Worm (Caenorhabditis elegans) whole organism, late embryonic: Measurements from ENCODE around the gene K01A6.8.
A peak's percentile ranks its signal among the peaks of the same experiment; 100 is the strongest.

Experiments
- C38D4.7 ChIP-seq: fragments of 200-800 bp; sonication (Bioruptor generic); optimal IDR thresholded peaks from 2 replicates; lab custom pipeline; 2018; ENCODE audit warnings: mild to moderate bottlenecking, missing genetic modification characterization, moderate library complexity, missing compliant biosample characterization
- F13H6.1 ChIP-seq: sonication (generic microtip); optimal IDR thresholded peaks from 2 replicates; lab custom pipeline; 2016; ENCODE audit warnings: missing genetic modification characterization, missing compliant biosample characterization
- Y22D7AL.16 ChIP-seq: sonication (generic microtip); optimal IDR thresholded peaks from 2 replicates; lab custom pipeline; 2016; ENCODE audit warnings: missing genetic modification characterization, missing compliant biosample characterization
- ahr-1 ChIP-seq: sonication (generic microtip); optimal IDR thresholded peaks from 2 replicates; lab custom pipeline; 2016; ENCODE audit warnings: missing genetic modification characterization, missing compliant biosample characterization
- ceh-14 ChIP-seq: sonication (generic microtip); optimal IDR thresholded peaks from 2 replicates; lab custom pipeline; 2016; ENCODE audit warnings: missing genotype, missing genetic modification characterization, missing compliant biosample characterization
- ceh-18 ChIP-seq: sonication (generic microtip); optimal IDR thresholded peaks from 2 replicates; lab custom pipeline; 2016; ENCODE audit warnings: missing genetic modification characterization, missing compliant biosample characterization
- ceh-19 ChIP-seq: fragments of 200-800 bp; sonication (Bioruptor generic); optimal IDR thresholded peaks from 2 replicates; lab custom pipeline; 2018; ENCODE audit warnings: mild to moderate bottlenecking, missing genetic modification characterization, missing compliant biosample characterization
- ceh-2 ChIP-seq: sonication (generic microtip); optimal IDR thresholded peaks from 2 replicates; lab custom pipeline; 2016; ENCODE audit warnings: missing genotype, missing genetic modification characterization, missing compliant biosample characterization
- ceh-24 ChIP-seq: sonication (generic microtip); optimal IDR thresholded peaks from 2 replicates; lab custom pipeline; 2016; ENCODE audit warnings: mild to moderate bottlenecking, missing genetic modification characterization, missing compliant biosample characterization
- ceh-30 ChIP-seq: fragments of 150-350 bp; optimal IDR thresholded peaks from 2 replicates; lab custom pipeline; 2014; ENCODE audit warnings: missing biosample characterization, missing genetic modification characterization
- ceh-31 ChIP-seq: sonication (generic microtip); optimal IDR thresholded peaks from 2 replicates; lab custom pipeline; 2016; ENCODE audit warnings: missing genetic modification characterization, missing compliant biosample characterization
- ceh-34 ChIP-seq: sonication (generic microtip); optimal IDR thresholded peaks from 2 replicates; lab custom pipeline; 2016; ENCODE audit warnings: mild to moderate bottlenecking, missing genetic modification characterization, missing compliant biosample characterization
- ceh-45 ChIP-seq: fragments of 200-800 bp; sonication (Bioruptor generic); IDR thresholded peaks from 2 replicates; pipeline ENCODE4 v1.3.6; 2022; ENCODE audit warnings: missing genetic modification reagents, missing genetic modification characterization, missing compliant biosample characterization
- ceh-48 ChIP-seq: sonication (generic microtip); optimal IDR thresholded peaks from 2 replicates; lab custom pipeline; 2016; ENCODE audit warnings: missing genetic modification characterization, inconsistent platforms, missing compliant biosample characterization
- ceh-6 ChIP-seq: fragments of 200-800 bp; sonication (Bioruptor generic); optimal IDR thresholded peaks from 2 replicates; lab custom pipeline; 2018; ENCODE audit warnings: mild to moderate bottlenecking, missing genetic modification characterization, missing compliant biosample characterization
- che-1 ChIP-seq: sonication (generic microtip); optimal IDR thresholded peaks from 2 replicates; lab custom pipeline; 2016; ENCODE audit warnings: mild to moderate bottlenecking, missing genetic modification characterization, missing compliant biosample characterization
- dve-1 ChIP-seq: sonication (generic microtip); optimal IDR thresholded peaks from 2 replicates; lab custom pipeline; 2017; ENCODE audit warnings: antibody characterized with exemption, mild to moderate bottlenecking, missing genetic modification characterization, missing compliant biosample characterization
- elt-2 ChIP-seq: sonication (generic microtip); optimal IDR thresholded peaks from 2 replicates; lab custom pipeline; 2016; ENCODE audit warnings: missing genetic modification reagents, missing genetic modification characterization, missing compliant biosample characterization
- elt-4 ChIP-seq: sonication (generic microtip); optimal IDR thresholded peaks from 2 replicates; lab custom pipeline; 2016; ENCODE audit warnings: missing genetic modification characterization, missing compliant biosample characterization
- ets-4 ChIP-seq: sonication (generic microtip); optimal IDR thresholded peaks from 2 replicates; lab custom pipeline; 2016; ENCODE audit warnings: missing genetic modification characterization, missing compliant biosample characterization
- eyg-1 ChIP-seq: sonication (generic microtip); optimal IDR thresholded peaks from 2 replicates; lab custom pipeline; 2016; ENCODE audit warnings: missing genotype, missing genetic modification characterization, missing compliant biosample characterization
- fax-1 ChIP-seq: sonication (generic microtip); optimal IDR thresholded peaks from 2 replicates; lab custom pipeline; 2016; ENCODE audit warnings: missing genotype, missing genetic modification characterization, missing compliant biosample characterization
- fkh-6 ChIP-seq: sonication (generic microtip); optimal IDR thresholded peaks from 2 replicates; lab custom pipeline; 2016; ENCODE audit warnings: missing genetic modification characterization, missing compliant biosample characterization
- hlh-13 ChIP-seq: fragments of 200-800 bp; sonication (Bioruptor generic); optimal IDR thresholded peaks from 2 replicates; lab custom pipeline; 2018; ENCODE audit warnings: mild to moderate bottlenecking, missing genetic modification characterization, missing compliant biosample characterization
- hlh-15 ChIP-seq: sonication (generic microtip); optimal IDR thresholded peaks from 2 replicates; lab custom pipeline; 2016; ENCODE audit warnings: missing genetic modification characterization, missing compliant biosample characterization
- hlh-30 ChIP-seq: sonication (generic microtip); optimal IDR thresholded peaks from 2 replicates; lab custom pipeline; 2017; ENCODE audit warnings: antibody characterized with exemption, missing genetic modification characterization, missing compliant biosample characterization; ENCODE audit not compliant: insufficient read depth
- hlh-6 ChIP-seq: sonication (generic microtip); optimal IDR thresholded peaks from 2 replicates; lab custom pipeline; 2016; ENCODE audit warnings: missing genotype, missing genetic modification characterization, missing compliant biosample characterization
- hlh-8 ChIP-seq: sonication (generic microtip); optimal IDR thresholded peaks from 2 replicates; lab custom pipeline; 2016; ENCODE audit warnings: missing genotype, missing genetic modification characterization, missing compliant biosample characterization
- lim-6 ChIP-seq: sonication (generic microtip); optimal IDR thresholded peaks from 2 replicates; lab custom pipeline; 2016; ENCODE audit warnings: missing genetic modification characterization, missing compliant biosample characterization
- lin-11 ChIP-seq: fragments of 200-800 bp; sonication (Bioruptor generic); optimal IDR thresholded peaks from 2 replicates; lab custom pipeline; 2018; ENCODE audit warnings: mild to moderate bottlenecking, missing genetic modification characterization, missing compliant biosample characterization
- madf-2 ChIP-seq: sonication (generic microtip); optimal IDR thresholded peaks from 2 replicates; lab custom pipeline; 2017; ENCODE audit warnings: missing genetic modification characterization, missing compliant biosample characterization
- mec-3 ChIP-seq: sonication (generic microtip); optimal IDR thresholded peaks from 2 replicates; lab custom pipeline; 2016; ENCODE audit warnings: borderline replicate concordance, missing genetic modification characterization, missing compliant biosample characterization
- nfya-1 ChIP-seq: sonication (generic microtip); optimal IDR thresholded peaks from 2 replicates; lab custom pipeline; 2017; ENCODE audit warnings: missing genetic modification characterization, mild to moderate bottlenecking, missing compliant biosample characterization, antibody characterized with exemption, moderate library complexity
- nhr-11 ChIP-seq: fragments of 150-350 bp; optimal IDR thresholded peaks from 2 replicates; lab custom pipeline; 2014; ENCODE audit warnings: missing biosample characterization, missing genetic modification characterization
- nhr-232 ChIP-seq: sonication (generic microtip); optimal IDR thresholded peaks from 2 replicates; lab custom pipeline; 2016; ENCODE audit warnings: missing genetic modification characterization, missing compliant biosample characterization
- odd-2 ChIP-seq: sonication (generic microtip); optimal IDR thresholded peaks from 2 replicates; lab custom pipeline; 2017; ENCODE audit warnings: antibody characterized with exemption, mild to moderate bottlenecking, missing genetic modification characterization, missing compliant biosample characterization
- pag-3 ChIP-seq: sonication (generic microtip); optimal IDR thresholded peaks from 2 replicates; lab custom pipeline; 2016; ENCODE audit warnings: missing compliant biosample characterization, missing genetic modification characterization, borderline replicate concordance
- pax-1 ChIP-seq: fragments of 150-350 bp; optimal IDR thresholded peaks from 2 replicates; lab custom pipeline; 2014; ENCODE audit warnings: missing biosample characterization, missing genetic modification characterization
- pha-2 ChIP-seq: sonication (generic microtip); optimal IDR thresholded peaks from 2 replicates; lab custom pipeline; 2017; ENCODE audit warnings: mild to moderate bottlenecking, missing genetic modification characterization, missing compliant biosample characterization
- pqm-1 ChIP-seq: sonication (generic microtip); optimal IDR thresholded peaks from 2 replicates; lab custom pipeline; 2016; ENCODE audit warnings: missing genetic modification characterization, missing compliant biosample characterization
- pros-1 ChIP-seq: fragments of 150-350 bp; optimal IDR thresholded peaks from 2 replicates; lab custom pipeline; 2014; ENCODE audit warnings: missing biosample characterization, missing genetic modification reagents, missing genetic modification characterization
- ref-2 ChIP-seq: sonication (generic microtip); optimal IDR thresholded peaks from 2 replicates; lab custom pipeline; 2016; ENCODE audit warnings: missing genetic modification characterization, missing compliant biosample characterization
- rnt-1 ChIP-seq: sonication (generic microtip); optimal IDR thresholded peaks from 2 replicates; lab custom pipeline; 2016; ENCODE audit warnings: missing genetic modification characterization, missing compliant biosample characterization
- sox-2 ChIP-seq: fragments of 200-800 bp; sonication (Bioruptor generic); IDR thresholded peaks from 2 replicates; pipeline ENCODE4 v1.3.6; 2022; ENCODE audit warnings: missing genetic modification reagents, missing genetic modification characterization, missing compliant biosample characterization
- sox-4 ChIP-seq: sonication (generic microtip); optimal IDR thresholded peaks from 2 replicates; lab custom pipeline; 2017; ENCODE audit warnings: mild to moderate bottlenecking, missing genetic modification characterization, inconsistent platforms, missing compliant biosample characterization
- syd-9 ChIP-seq: sonication (generic microtip); optimal IDR thresholded peaks from 2 replicates; lab custom pipeline; 2016; ENCODE audit warnings: mild to moderate bottlenecking, missing genetic modification characterization, moderate library complexity, missing compliant biosample characterization
- tbx-2 ChIP-seq: sonication (generic microtip); optimal IDR thresholded peaks from 2 replicates; lab custom pipeline; 2016; ENCODE audit warnings: missing genetic modification characterization, missing compliant biosample characterization
- tbx-7 ChIP-seq: sonication (generic microtip); optimal IDR thresholded peaks from 2 replicates; lab custom pipeline; 2016; ENCODE audit warnings: missing genotype, missing genetic modification characterization, missing compliant biosample characterization
- unc-42 ChIP-seq: sonication (generic microtip); optimal IDR thresholded peaks from 2 replicates; lab custom pipeline; 2016; ENCODE audit warnings: missing genotype, missing genetic modification characterization, missing compliant biosample characterization
- unc-55 ChIP-seq: sonication (generic microtip); optimal IDR thresholded peaks from 2 replicates; lab custom pipeline; 2017; ENCODE audit warnings: missing biosample characterization, missing genetic modification reagents, missing genetic modification characterization
- unc-86 ChIP-seq: sonication (generic microtip); optimal IDR thresholded peaks from 2 replicates; lab custom pipeline; 2016; ENCODE audit warnings: missing genetic modification characterization, missing compliant biosample characterization
- zip-5 ChIP-seq: sonication (generic microtip); optimal IDR thresholded peaks from 2 replicates; lab custom pipeline; 2016; ENCODE audit warnings: missing genetic modification characterization, missing compliant biosample characterization
- ztf-16 ChIP-seq: sonication (generic microtip); optimal IDR thresholded peaks from 2 replicates; lab custom pipeline; 2017; ENCODE audit warnings: missing genetic modification characterization, missing compliant biosample characterization

Gene K01A6.8

ce11 chrIV:11692071-11692673 is 45.0 kb downstream of the K01A6.8 start:
- no peak for TF ChIP-seq ets-4
- no peak for TF ChIP-seq zip-5 (tag; lab: Kevin White, UChicago)
- no peak for TF ChIP-seq ceh-24
- no peak for TF ChIP-seq lim-6 (tag; lab: Kevin White, UChicago)
- TF ChIP-seq ceh-6 (GFP tag; lab: Kevin White, UChicago), result no peak
- TF ChIP-seq syd-9 (tag; lab: Kevin White, UChicago), result peak; percentile 52
- no peak for TF ChIP-seq ahr-1
- TF ChIP-seq unc-42, result peak; percentile 98
- no peak for TF ChIP-seq hlh-30 (tag; lab: Kevin White, UChicago)
- TF ChIP-seq ceh-48 (tag; lab: Kevin White, UChicago), result no peak
- peak; percentile 46 for TF ChIP-seq F13H6.1 (tag; lab: Kevin White, UChicago)
- TF ChIP-seq sox-2, result peak; percentile 34; the same call in 1 of the 2 replicates
- peak; percentile 91 for TF ChIP-seq elt-2
- TF ChIP-seq nhr-232 (tag; lab: Kevin White, UChicago), result no peak
- TF ChIP-seq ceh-34 (tag; lab: Kevin White, UChicago), result peak; percentile 69
- TF ChIP-seq nfya-1, result peak; percentile 81
- no peak for TF ChIP-seq hlh-8 (tag; lab: Kevin White, UChicago)
- TF ChIP-seq ceh-18 (tag; lab: Kevin White, UChicago), result peak; percentile 88
- TF ChIP-seq ceh-45 (GFP tag; lab: Robert Waterston, UW), result no peak
- TF ChIP-seq ceh-19 (GFP tag; lab: Kevin White, UChicago), result peak; percentile 73
- TF ChIP-seq ceh-14, result peak; percentile 6
- no peak for TF ChIP-seq eyg-1 (tag; lab: Kevin White, UChicago)
- no peak for TF ChIP-seq pax-1 (tag; lab: Kevin White, UChicago)
- no peak for TF ChIP-seq hlh-13 (GFP tag; lab: Kevin White, UChicago)
- no peak for TF ChIP-seq pag-3 (tag; lab: Kevin White, UChicago)
- no peak for TF ChIP-seq pros-1 (tag; lab: Kevin White, UChicago)
- TF ChIP-seq nhr-11, result no peak
- TF ChIP-seq tbx-2, result peak; percentile 76
- peak; percentile 72 for TF ChIP-seq dve-1 (tag; lab: Kevin White, UChicago)
- no peak for TF ChIP-seq fkh-6 (tag; lab: Kevin White, UChicago)
- peak; percentile 85 for TF ChIP-seq ref-2
- TF ChIP-seq ceh-2 (tag; lab: Kevin White, UChicago), result peak; percentile 11
- TF ChIP-seq tbx-7 (tag; lab: Kevin White, UChicago), result peak; percentile 1
- no peak for TF ChIP-seq sox-4 (tag; lab: Kevin White, UChicago)
- peak; percentile 81 for TF ChIP-seq rnt-1 (tag; lab: Kevin White, UChicago)
- peak; percentile 44 for TF ChIP-seq pqm-1
- peak; percentile 24 for TF ChIP-seq hlh-6
- TF ChIP-seq lin-11 (tag; lab: Kevin White, UChicago), result no peak
- peak; percentile 46 for TF ChIP-seq ztf-16 (tag; lab: Kevin White, UChicago)
- no peak for TF ChIP-seq mec-3
- peak; percentile 18 for TF ChIP-seq odd-2 (tag; lab: Kevin White, UChicago)
- no peak for TF ChIP-seq fax-1
- no peak for TF ChIP-seq elt-4 (tag; lab: Kevin White, UChicago)
- peak; percentile 82 for TF ChIP-seq ceh-31 (tag; lab: Kevin White, UChicago)
- TF ChIP-seq unc-86 (tag; lab: Kevin White, UChicago), result no peak
- TF ChIP-seq C38D4.7 (GFP tag; lab: Kevin White, UChicago), result no peak
- peak; percentile 29 for TF ChIP-seq madf-2
- TF ChIP-seq unc-55 (GFP tag; lab: Kevin White, UChicago), result peak; percentile 62
- TF ChIP-seq hlh-15 (tag; lab: Kevin White, UChicago), result no peak
- no peak for TF ChIP-seq Y22D7AL.16 (tag; lab: Kevin White, UChicago)
- no peak for TF ChIP-seq che-1
- peak; percentile 45 for TF ChIP-seq pha-2 (tag; lab: Kevin White, UChicago)
- no peak for TF ChIP-seq ceh-30 (tag; lab: Kevin White, UChicago)
